Fruit fly (Drosophila melanogaster): ENCODE measurements around the gene CG5004.

Gene CG5004

DNA sequence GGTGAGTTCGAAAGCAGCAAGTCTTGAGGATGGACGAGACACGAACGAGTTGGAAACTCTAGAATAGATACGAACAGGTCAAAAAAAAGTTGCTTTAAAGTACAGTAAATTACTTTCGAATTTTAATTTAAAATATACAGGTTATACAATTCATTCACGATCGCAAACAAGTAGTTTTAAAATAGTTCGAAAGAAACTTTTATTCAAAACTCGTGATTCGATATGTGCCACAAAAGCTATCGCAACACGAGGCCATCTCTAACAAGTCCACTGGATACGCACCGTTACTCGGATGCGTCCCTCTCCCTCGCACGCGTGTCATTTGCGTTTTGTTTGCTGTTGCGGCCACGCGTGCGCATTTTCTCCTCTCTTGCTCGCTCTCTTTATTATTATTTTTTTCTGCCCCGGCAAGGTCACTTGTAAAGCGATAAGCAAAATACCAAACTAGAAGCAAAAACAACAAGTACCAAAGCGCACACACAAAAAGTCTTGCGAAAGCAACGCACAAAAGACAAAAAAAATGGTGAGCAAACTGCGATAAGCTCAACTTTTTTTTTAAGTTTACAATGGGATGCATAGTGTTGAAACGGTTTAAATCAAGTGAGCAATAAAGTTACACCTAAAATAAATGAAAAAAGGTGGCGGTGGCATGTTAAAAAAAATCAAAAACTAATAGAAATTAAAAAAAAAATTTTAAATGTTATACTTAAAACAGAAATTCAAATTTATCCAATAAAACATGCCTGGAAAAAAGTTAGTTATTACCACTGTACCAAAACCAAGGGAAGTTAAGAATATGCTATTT is 17.8 kb downstream of the CG5004 start (continued):
- TF ChIP-seq CG2129 (GFP tag; IDR thresholded peaks at IDR 0.05; ENCODE audit: partially characterized antibody) (peak; percentile 95), Asciz (GFP tag; optimal IDR thresholded peaks at IDR 0.05) (peak; percentile 22), pita (GFP tag; optimal IDR thresholded peaks at IDR 0.05) (no peak), CG15479 (GFP tag; optimal IDR thresholded peaks at IDR 0.05) (peak; percentile 76), CG1529 (GFP tag; optimal IDR thresholded peaks at IDR 0.05) (no peak), bigmax (GFP tag; optimal IDR thresholded peaks at IDR 0.05) (no peak), shn (GFP tag; optimal IDR thresholded peaks at IDR 0.05) (peak; percentile 10), CG10366 (GFP tag; IDR thresholded peaks at IDR 0.05) (peak; percentile 73), vnd (GFP tag; IDR thresholded peaks at IDR 0.05; ENCODE audit: partially characterized antibody) (peak; percentile 92), ranshi (GFP tag; IDR thresholded peaks at IDR 0.05) (peak; percentile 68), vvl (GFP tag; IDR thresholded peaks at IDR 0.05) (peak; percentile 77), Six4 (GFP tag; optimal IDR thresholded peaks at IDR 0.05) (peak; percentile 4), bab2 (GFP tag; optimal IDR thresholded peaks at IDR 0.05) (no peak), Poxn (GFP tag; IDR thresholded peaks at IDR 0.05) (no peak), Bgb (GFP tag; IDR thresholded peaks at IDR 0.05; ENCODE audit: partially characterized antibody) (peak; percentile 86), fd96Cb (tag; optimal IDR thresholded peaks at IDR 0.05) (peak; percentile 56)

DNA sequence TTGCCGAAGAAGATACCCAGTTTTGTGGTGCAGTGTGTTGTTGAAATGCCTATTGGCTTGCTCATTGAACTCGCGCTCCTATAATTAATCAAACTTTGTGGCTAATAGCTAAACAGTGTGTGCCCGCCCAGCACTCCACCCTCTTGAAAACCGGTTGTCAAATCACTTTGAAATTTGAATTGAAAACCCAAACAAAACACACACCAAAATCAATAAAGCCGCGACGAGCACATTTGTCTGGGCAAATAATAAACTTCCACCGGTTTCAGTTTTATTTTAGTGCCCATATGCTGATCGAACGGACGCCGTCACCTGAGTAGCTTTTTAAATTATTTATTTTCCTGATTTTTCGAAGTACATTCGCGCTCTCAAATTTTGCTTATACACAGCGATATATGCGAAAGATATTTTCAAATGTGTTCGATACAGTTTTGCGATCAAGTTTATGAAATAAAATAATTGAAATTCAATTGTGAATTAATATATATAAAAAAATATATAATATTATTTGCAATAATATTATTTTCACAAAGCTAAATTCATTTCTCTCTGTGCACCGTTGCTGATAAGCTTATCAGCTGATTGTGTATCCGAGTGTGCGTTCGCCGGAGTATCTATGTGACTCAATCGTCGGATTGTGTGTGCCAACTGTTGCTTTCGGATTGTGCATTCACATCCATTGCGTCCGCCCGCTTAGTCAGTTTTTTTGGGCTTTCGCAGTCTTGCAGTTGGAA is 22.5 kb downstream of the CG5004 start:
- TF ChIP-seq vnd (GFP tag; IDR thresholded peaks at IDR 0.05; ENCODE audit: partially characterized antibody): no peak
- peak; percentile 74 for TF ChIP-seq lmd (GFP tag; IDR thresholded peaks at IDR 0.05)
- TF ChIP-seq fu2 (GFP tag; optimal IDR thresholded peaks at IDR 0.05): no peak
- TF ChIP-seq caup (GFP tag; optimal IDR thresholded peaks at IDR 0.05; ENCODE audit: severe bottlenecking): peak; percentile 77
- peak; percentile 86 for TF ChIP-seq CG17829 (tag; optimal IDR thresholded peaks at IDR 0.05)
- peak; percentile 72 for TF ChIP-seq CG12299 (tag; optimal IDR thresholded peaks at IDR 0.05)
- peak; percentile 90 for TF ChIP-seq dmrt99B (tag; optimal IDR thresholded peaks at IDR 0.05)
- TF ChIP-seq Sox102F (GFP tag; optimal IDR thresholded peaks at IDR 0.05): peak; percentile 93
- TF ChIP-seq fd102C (GFP tag; optimal IDR thresholded peaks at IDR 0.05): peak; percentile 6
- TF ChIP-seq gcm2 (GFP tag; optimal IDR thresholded peaks at IDR 0.05): no peak
- TF ChIP-seq CG15073 (GFP tag; optimal IDR thresholded peaks at IDR 0.05): no peak
- no peak for TF ChIP-seq prd (optimal IDR thresholded peaks at IDR 0.05)
- peak; percentile 80 for TF ChIP-seq prd (GFP tag; IDR thresholded peaks at IDR 0.05)
- TF ChIP-seq az2 (GFP tag; optimal IDR thresholded peaks at IDR 0.05): peak; percentile 61
- TF ChIP-seq Atf6 (GFP tag; IDR thresholded peaks at IDR 0.05): peak; percentile 70; the same call in 1 of the 2 replicates
- peak; percentile 30 for TF ChIP-seq psq (GFP tag; optimal IDR thresholded peaks at IDR 0.05)
- peak in 1 of 3 experiments; percentile 69 for TF ChIP-seq lola (GFP tag; optimal IDR thresholded peaks at IDR 0.05)
- 0 out of 4 replicates have a peak, but pooled peaks have one; percentile 57 for TF ChIP-seq chinmo (GFP tag; IDR thresholded peaks at IDR 0.05; ENCODE audit: partially characterized antibody)
- peak; percentile 40 for TF ChIP-seq MTF-1 (GFP tag; optimal IDR thresholded peaks at IDR 0.05; ENCODE audit: borderline replicate concordance)
- peak; percentile 74 for TF ChIP-seq scrt (GFP tag; optimal IDR thresholded peaks at IDR 0.05)
- TF ChIP-seq al (GFP tag; IDR thresholded peaks at IDR 0.05): peak; percentile 74
- TF ChIP-seq CG1832 (GFP tag; optimal IDR thresholded peaks at IDR 0.05): no peak
- peak; percentile 92 for TF ChIP-seq CG8924 (tag; optimal IDR thresholded peaks at IDR 0.05)
- TF ChIP-seq CG2202 (tag; optimal IDR thresholded peaks at IDR 0.05): peak; percentile 35
- TF ChIP-seq sc (optimal IDR thresholded peaks at IDR 0.05): no peak
- TF ChIP-seq sc (GFP tag; optimal IDR thresholded peaks at IDR 0.05): peak; percentile 65
- TF ChIP-seq CG4617 (GFP tag; optimal IDR thresholded peaks at IDR 0.05; ENCODE audit: borderline replicate concordance): peak; percentile 8
- TF ChIP-seq pan (optimal IDR thresholded peaks at IDR 0.05): no peak
- peak in 1 of 2 experiments; percentile 85 for TF ChIP-seq pan (GFP tag; optimal IDR thresholded peaks at IDR 0.05 in 1 of 2, IDR thresholded peaks at IDR 0.05 in 1 of 2)
- TF ChIP-seq CG9817 (tag; optimal IDR thresholded peaks at IDR 0.05): peak; percentile 60
- peak; percentile 42; the same call in 1 of the 2 replicates for TF ChIP-seq CG17612 (GFP tag; IDR thresholded peaks at IDR 0.05)

Data from whole organism, embryonic.